Worm (Caenorhabditis elegans): Measurements from ENCODE around the gene T04F8.3.

DNA sequence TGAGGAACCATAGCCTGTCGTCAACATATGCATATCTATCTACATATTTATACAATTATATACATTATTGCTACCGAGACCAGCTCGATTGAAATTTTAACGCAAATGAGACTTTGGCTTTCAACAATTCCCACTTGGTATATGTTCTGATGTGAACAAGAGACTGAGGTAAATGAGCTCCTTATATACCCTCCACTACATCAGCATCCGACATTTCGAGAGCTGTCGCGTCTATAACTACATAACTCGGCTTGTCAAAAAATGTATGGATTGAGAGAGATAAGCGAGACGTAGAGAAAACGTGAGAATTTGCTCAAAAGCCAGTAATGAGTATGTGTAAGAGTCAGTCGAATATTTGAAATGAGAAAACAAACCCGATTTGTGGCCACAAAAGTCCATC is 35.0 kb upstream of the T04F8.3 start:
- TF ChIP-seq ama-1 (optimal IDR thresholded peaks at IDR 0.05), result no peak
- no peak for TF ChIP-seq tra-4 (tag; optimal IDR thresholded peaks at IDR 0.05)
- no peak for TF ChIP-seq B0310.2 (tag; optimal IDR thresholded peaks at IDR 0.05)
- TF ChIP-seq ceh-13 (GFP tag; optimal IDR thresholded peaks at IDR 0.05), result no peak
- TF ChIP-seq F13C5.2 (tag; optimal IDR thresholded peaks at IDR 0.05), result no peak
- TF ChIP-seq tbx-11 (GFP tag; IDR thresholded peaks at IDR 0.05), result no peak
- no peak for TF ChIP-seq pes-1 (GFP tag; IDR thresholded peaks at IDR 0.05)
- no peak for TF ChIP-seq hmbx-1 (tag; optimal IDR thresholded peaks at IDR 0.05)
